Worm (Caenorhabditis elegans) whole organism, young adult: ENCODE results near the gene srx-76.

ENCODE experiments used
- F49E8.2 ChIP-seq: sonication (generic microtip); optimal IDR thresholded peaks from 3 replicates; lab custom pipeline; 2017; ENCODE audit warnings: missing genetic modification characterization, mild to moderate bottlenecking, missing compliant biosample characterization, antibody characterized with exemption, moderate library complexity; ENCODE audit not compliant: insufficient read depth
- F57A8.1 ChIP-seq: fragments of 200-800 bp; sonication (Bioruptor generic); optimal IDR thresholded peaks from 2 replicates; lab custom pipeline; 2018; ENCODE audit warnings: mild to moderate bottlenecking, missing genetic modification characterization, moderate library complexity, missing compliant biosample characterization
- Y53F4B.3 ChIP-seq: fragments of 200-800 bp; sonication (Bioruptor generic); IDR thresholded peaks from 2 replicates; pipeline ENCODE4 v1.3.6; 2022; ENCODE audit warnings: missing genetic modification reagents, missing genetic modification characterization, missing compliant biosample characterization
- Y53G8AR.9 ChIP-seq: fragments of 200-800 bp; sonication (Bioruptor generic); conservative IDR thresholded peaks from 2 replicates; pipeline ENCODE4 v1.3.6; 2022; ENCODE audit warnings: missing genetic modification reagents, missing genetic modification characterization, missing compliant biosample characterization
- bed-1 ChIP-seq: fragments of 200-800 bp; sonication (Bioruptor generic); IDR thresholded peaks from 2 replicates; pipeline ENCODE4 v1.3.6; 2022; ENCODE audit warnings: missing genetic modification reagents, missing genetic modification characterization, missing compliant biosample characterization
- lsl-1 ChIP-seq: fragments of 200-800 bp; sonication (Bioruptor generic); optimal IDR thresholded peaks from 2 replicates; lab custom pipeline; 2018; ENCODE audit warnings: mild to moderate bottlenecking, missing genetic modification characterization, moderate library complexity, missing compliant biosample characterization
- nhr-179 ChIP-seq: sonication (generic microtip); optimal IDR thresholded peaks from 2 replicates; lab custom pipeline; 2016; ENCODE audit warnings: mild to moderate bottlenecking, missing genetic modification characterization, missing compliant biosample characterization
- nhr-27 ChIP-seq: fragments of 200-800 bp; sonication (Bioruptor generic); optimal IDR thresholded peaks from 2 replicates; lab custom pipeline; 2018; ENCODE audit warnings: mild to moderate bottlenecking, missing genetic modification characterization, moderate library complexity, missing compliant biosample characterization
- rcor-1 ChIP-seq: fragments of 200-800 bp; sonication (Bioruptor generic); IDR thresholded peaks from 2 replicates; pipeline ENCODE4 v1.3.6; 2022; ENCODE audit warnings: missing genetic modification reagents, missing genetic modification characterization, missing compliant biosample characterization
- rec-8 ChIP-seq, 2 experiments: sonication (generic microtip); optimal IDR thresholded peaks; 2 replicates each; lab custom pipeline; 2016; ENCODE audit warnings: mild to moderate bottlenecking in 2 of 2, missing genetic modification characterization in 2 of 2, missing genetic modification reagents in 2 of 2, missing genotype in 2 of 2, missing biosample characterization in 1 of 2, missing compliant biosample characterization in 1 of 2, moderate library complexity in 1 of 2
- ztf-25 ChIP-seq: fragments of 200-800 bp; sonication (Bioruptor generic); IDR thresholded peaks from 2 replicates; pipeline ENCODE4 v1.3.6; 2022; ENCODE audit warnings: missing genetic modification reagents, missing genetic modification characterization, missing compliant biosample characterization
- ztf-26 ChIP-seq: sonication (generic microtip); optimal IDR thresholded peaks from 2 replicates; lab custom pipeline; 2017; ENCODE audit warnings: missing genetic modification characterization, missing compliant biosample characterization
- ztf-3 ChIP-seq: fragments of 200-800 bp; sonication (Bioruptor generic); optimal IDR thresholded peaks from 2 replicates; lab custom pipeline; 2018; ENCODE audit warnings: mild to moderate bottlenecking, missing genetic modification characterization, missing compliant biosample characterization
- ztf-6 ChIP-seq: fragments of 200-800 bp; sonication (Bioruptor generic); IDR thresholded peaks from 2 replicates; pipeline ENCODE4 v1.3.6; 2022; ENCODE audit warnings: missing genetic modification reagents, missing genetic modification characterization, missing compliant biosample characterization

Gene srx-76

DNA sequence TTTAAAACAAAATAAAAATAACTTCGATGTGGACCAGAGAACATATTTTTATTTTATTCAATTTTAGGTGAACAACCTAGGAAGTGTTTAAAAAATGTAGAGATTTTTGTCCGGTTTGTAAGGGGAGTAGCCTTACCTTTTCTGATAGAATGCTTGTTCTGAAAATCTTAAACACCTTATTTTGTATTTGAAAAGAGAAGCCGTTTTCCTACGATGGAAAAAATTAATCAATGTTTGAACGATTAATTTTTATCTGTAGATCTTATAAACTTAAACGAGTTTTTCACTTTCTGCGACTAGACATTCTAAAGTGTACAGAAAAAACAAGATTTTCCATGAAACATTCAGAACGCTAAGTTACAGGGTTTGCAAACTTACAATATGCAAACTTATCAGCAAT is 50.7 kb downstream of the srx-76 start, which contains the start of gene F58H1.6:
Gene F58H1.6, plus strand, starts transcription at position 301 of the 400 bp plus-strand sequence.
- TF ChIP-seq ztf-3 (GFP tag; lab: Kevin White, UChicago) (no peak), Y53F4B.3 (GFP tag; lab: Robert Waterston, UW) (no peak), Y53G8AR.9 (GFP tag; lab: Robert Waterston, UW) (no peak), nhr-27 (tag; lab: Kevin White, UChicago) (no peak), ztf-26 (tag; lab: Kevin White, UChicago) (no peak), ztf-6 (GFP tag; lab: Robert Waterston, UW) (no peak), ztf-25 (GFP tag; lab: Robert Waterston, UW) (no peak), nhr-179 (tag; lab: Kevin White, UChicago) (no peak), rcor-1 (GFP tag; lab: Robert Waterston, UW) (no peak), F49E8.2 (tag; lab: Kevin White, UChicago) (no peak), rec-8 (tag; optimal IDR thresholded peaks at IDR 0.05; lab: Kevin White, UChicago) (no peak), F57A8.1 (no peak), bed-1 (GFP tag; lab: Robert Waterston, UW) (no peak), lsl-1 (no peak)
